Worm (Caenorhabditis elegans) whole organism, late embryonic: ENCODE measurements around the gene T02H6.3.

Experiments used
- C38D4.7 ChIP-seq: fragments of 200-800 bp; sonication (Bioruptor generic); optimal IDR thresholded peaks from 2 replicates; lab custom pipeline; 2018; ENCODE audit warnings: mild to moderate bottlenecking, missing genetic modification characterization, moderate library complexity, missing compliant biosample characterization
- T23F11.4 ChIP-seq: fragments of 200-800 bp; sonication (Bioruptor generic); optimal IDR thresholded peaks from 2 replicates; lab custom pipeline; 2018; ENCODE audit warnings: mild to moderate bottlenecking, missing genetic modification characterization, missing compliant biosample characterization
- Y22D7AL.16 ChIP-seq: sonication (generic microtip); optimal IDR thresholded peaks from 2 replicates; lab custom pipeline; 2016; ENCODE audit warnings: missing genetic modification characterization, missing compliant biosample characterization
- ama-1 ChIP-seq: fragments of 150-350 bp; optimal IDR thresholded peaks from 2 replicates; lab custom pipeline; 2014
- ceh-19 ChIP-seq: fragments of 200-800 bp; sonication (Bioruptor generic); optimal IDR thresholded peaks from 2 replicates; lab custom pipeline; 2018; ENCODE audit warnings: mild to moderate bottlenecking, missing genetic modification characterization, missing compliant biosample characterization
- ceh-24 ChIP-seq: sonication (generic microtip); optimal IDR thresholded peaks from 2 replicates; lab custom pipeline; 2016; ENCODE audit warnings: mild to moderate bottlenecking, missing genetic modification characterization, missing compliant biosample characterization
- ceh-30 ChIP-seq: fragments of 150-350 bp; optimal IDR thresholded peaks from 2 replicates; lab custom pipeline; 2014; ENCODE audit warnings: missing biosample characterization, missing genetic modification characterization
- ceh-34 ChIP-seq: sonication (generic microtip); optimal IDR thresholded peaks from 2 replicates; lab custom pipeline; 2016; ENCODE audit warnings: mild to moderate bottlenecking, missing genetic modification characterization, missing compliant biosample characterization
- ceh-45 ChIP-seq: fragments of 200-800 bp; sonication (Bioruptor generic); IDR thresholded peaks from 2 replicates; pipeline ENCODE4 v1.3.6; 2022; ENCODE audit warnings: missing genetic modification reagents, missing genetic modification characterization, missing compliant biosample characterization
- ceh-48 ChIP-seq: sonication (generic microtip); optimal IDR thresholded peaks from 2 replicates; lab custom pipeline; 2016; ENCODE audit warnings: missing genetic modification characterization, inconsistent platforms, missing compliant biosample characterization
- ceh-6 ChIP-seq: fragments of 200-800 bp; sonication (Bioruptor generic); optimal IDR thresholded peaks from 2 replicates; lab custom pipeline; 2018; ENCODE audit warnings: mild to moderate bottlenecking, missing genetic modification characterization, missing compliant biosample characterization
- ceh-9 ChIP-seq: sonication (generic microtip); optimal IDR thresholded peaks from 2 replicates; lab custom pipeline; 2016; ENCODE audit warnings: mild to moderate bottlenecking, missing genetic modification characterization, inconsistent platforms, missing compliant biosample characterization
- che-1 ChIP-seq: sonication (generic microtip); optimal IDR thresholded peaks from 2 replicates; lab custom pipeline; 2016; ENCODE audit warnings: mild to moderate bottlenecking, missing genetic modification characterization, missing compliant biosample characterization
- elt-4 ChIP-seq: sonication (generic microtip); optimal IDR thresholded peaks from 2 replicates; lab custom pipeline; 2016; ENCODE audit warnings: missing genetic modification characterization, missing compliant biosample characterization
- eyg-1 ChIP-seq: sonication (generic microtip); optimal IDR thresholded peaks from 2 replicates; lab custom pipeline; 2016; ENCODE audit warnings: missing genotype, missing genetic modification characterization, missing compliant biosample characterization
- fax-1 ChIP-seq: sonication (generic microtip); optimal IDR thresholded peaks from 2 replicates; lab custom pipeline; 2016; ENCODE audit warnings: missing genotype, missing genetic modification characterization, missing compliant biosample characterization
- fkh-6 ChIP-seq: sonication (generic microtip); optimal IDR thresholded peaks from 2 replicates; lab custom pipeline; 2016; ENCODE audit warnings: missing genetic modification characterization, missing compliant biosample characterization
- hlh-13 ChIP-seq: fragments of 200-800 bp; sonication (Bioruptor generic); optimal IDR thresholded peaks from 2 replicates; lab custom pipeline; 2018; ENCODE audit warnings: mild to moderate bottlenecking, missing genetic modification characterization, missing compliant biosample characterization
- hlh-15 ChIP-seq: sonication (generic microtip); optimal IDR thresholded peaks from 2 replicates; lab custom pipeline; 2016; ENCODE audit warnings: missing genetic modification characterization, missing compliant biosample characterization
- hlh-30 ChIP-seq: sonication (generic microtip); optimal IDR thresholded peaks from 2 replicates; lab custom pipeline; 2017; ENCODE audit warnings: antibody characterized with exemption, missing genetic modification characterization, missing compliant biosample characterization; ENCODE audit not compliant: insufficient read depth
- hlh-6 ChIP-seq: sonication (generic microtip); optimal IDR thresholded peaks from 2 replicates; lab custom pipeline; 2016; ENCODE audit warnings: missing genotype, missing genetic modification characterization, missing compliant biosample characterization
- lim-6 ChIP-seq: sonication (generic microtip); optimal IDR thresholded peaks from 2 replicates; lab custom pipeline; 2016; ENCODE audit warnings: missing genetic modification characterization, missing compliant biosample characterization
- madf-2 ChIP-seq: sonication (generic microtip); optimal IDR thresholded peaks from 2 replicates; lab custom pipeline; 2017; ENCODE audit warnings: missing genetic modification characterization, missing compliant biosample characterization
- nfya-1 ChIP-seq: sonication (generic microtip); optimal IDR thresholded peaks from 2 replicates; lab custom pipeline; 2017; ENCODE audit warnings: missing genetic modification characterization, mild to moderate bottlenecking, missing compliant biosample characterization, antibody characterized with exemption, moderate library complexity
- pat-9 ChIP-seq: fragments of 200-800 bp; sonication (Bioruptor generic); optimal IDR thresholded peaks from 2 replicates; lab custom pipeline; 2018; ENCODE audit warnings: mild to moderate bottlenecking, missing genetic modification characterization, moderate library complexity, missing compliant biosample characterization
- pros-1 ChIP-seq: fragments of 150-350 bp; optimal IDR thresholded peaks from 2 replicates; lab custom pipeline; 2014; ENCODE audit warnings: missing biosample characterization, missing genetic modification reagents, missing genetic modification characterization
- ref-2 ChIP-seq: sonication (generic microtip); optimal IDR thresholded peaks from 2 replicates; lab custom pipeline; 2016; ENCODE audit warnings: missing genetic modification characterization, missing compliant biosample characterization
- rnt-1 ChIP-seq: sonication (generic microtip); optimal IDR thresholded peaks from 2 replicates; lab custom pipeline; 2016; ENCODE audit warnings: missing genetic modification characterization, missing compliant biosample characterization
- sox-4 ChIP-seq: sonication (generic microtip); optimal IDR thresholded peaks from 2 replicates; lab custom pipeline; 2017; ENCODE audit warnings: mild to moderate bottlenecking, missing genetic modification characterization, inconsistent platforms, missing compliant biosample characterization
- tbx-2 ChIP-seq: sonication (generic microtip); optimal IDR thresholded peaks from 2 replicates; lab custom pipeline; 2016; ENCODE audit warnings: missing genetic modification characterization, missing compliant biosample characterization
- ttx-3 ChIP-seq: sonication (generic microtip); optimal IDR thresholded peaks from 2 replicates; lab custom pipeline; 2016; ENCODE audit warnings: missing genetic modification reagents, missing genetic modification characterization, missing compliant biosample characterization
- unc-3 ChIP-seq, 2 experiments: fragments of 200-800 bp in 1 of 2; sonication (Bioruptor generic) in 1 of 2; sonication (generic microtip) in 1 of 2; conservative IDR thresholded peaks in 1 of 2; optimal IDR thresholded peaks in 1 of 2; 2 replicates each; pipeline versions ENCODE4 v1.3.6 to Lab custom; 2016 to 2022; ENCODE audit warnings: missing compliant biosample characterization in 2 of 2, missing genetic modification characterization in 2 of 2, missing genetic modification reagents in 1 of 2
- unc-42 ChIP-seq: sonication (generic microtip); optimal IDR thresholded peaks from 2 replicates; lab custom pipeline; 2016; ENCODE audit warnings: missing genotype, missing genetic modification characterization, missing compliant biosample characterization
- unc-55 ChIP-seq: sonication (generic microtip); optimal IDR thresholded peaks from 2 replicates; lab custom pipeline; 2017; ENCODE audit warnings: missing biosample characterization, missing genetic modification reagents, missing genetic modification characterization
- zip-5 ChIP-seq: sonication (generic microtip); optimal IDR thresholded peaks from 2 replicates; lab custom pipeline; 2016; ENCODE audit warnings: missing genetic modification characterization, missing compliant biosample characterization
- ztf-16 ChIP-seq: sonication (generic microtip); optimal IDR thresholded peaks from 2 replicates; lab custom pipeline; 2017; ENCODE audit warnings: missing genetic modification characterization, missing compliant biosample characterization

The T02H6.3 gene

DNA sequence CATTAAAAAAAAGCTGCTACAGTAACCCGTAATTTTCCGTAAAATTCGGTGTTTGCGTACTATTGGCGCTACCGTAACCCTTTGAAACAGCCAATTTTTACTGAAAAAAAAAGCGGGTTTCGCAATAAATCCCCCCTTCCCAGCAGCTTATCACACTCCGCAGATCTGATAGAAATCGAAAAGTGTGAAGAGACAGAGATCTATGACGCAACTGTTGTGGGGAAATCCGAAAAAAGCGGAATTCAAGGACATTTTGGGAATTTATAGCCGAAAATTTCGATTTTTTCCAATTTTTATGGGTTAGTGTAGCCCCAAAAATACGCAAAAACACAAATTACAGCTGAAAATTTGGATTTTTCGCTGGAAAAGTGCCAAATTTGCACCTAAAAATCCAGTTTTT lies 30.3 kb downstream of the T02H6.3 start:
- TF ChIP-seq lim-6 (tag; lab: Kevin White, UChicago) (no peak), hlh-30 (tag; lab: Kevin White, UChicago) (no peak), ceh-34 (tag; lab: Kevin White, UChicago) (no peak), elt-4 (no peak), ztf-16 (tag; lab: Kevin White, UChicago) (no peak), hlh-13 (GFP tag; lab: Kevin White, UChicago) (no peak), eyg-1 (tag; lab: Kevin White, UChicago) (no peak), nfya-1 (tag; lab: Kevin White, UChicago) (no peak), hlh-15 (no peak), tbx-2 (tag; lab: Kevin White, UChicago) (no peak), fax-1 (tag; lab: Kevin White, UChicago) (no peak), madf-2 (tag; lab: Kevin White, UChicago) (no peak), sox-4 (no peak), unc-3 (GFP tag; conservative IDR thresholded peaks at IDR 0.05; lab: Robert Waterston, UW) (no peak), unc-3 (tag; optimal IDR thresholded peaks at IDR 0.05; lab: Kevin White, UChicago) (no peak), ttx-3 (tag; lab: Kevin White, UChicago) (no peak)

DNA sequence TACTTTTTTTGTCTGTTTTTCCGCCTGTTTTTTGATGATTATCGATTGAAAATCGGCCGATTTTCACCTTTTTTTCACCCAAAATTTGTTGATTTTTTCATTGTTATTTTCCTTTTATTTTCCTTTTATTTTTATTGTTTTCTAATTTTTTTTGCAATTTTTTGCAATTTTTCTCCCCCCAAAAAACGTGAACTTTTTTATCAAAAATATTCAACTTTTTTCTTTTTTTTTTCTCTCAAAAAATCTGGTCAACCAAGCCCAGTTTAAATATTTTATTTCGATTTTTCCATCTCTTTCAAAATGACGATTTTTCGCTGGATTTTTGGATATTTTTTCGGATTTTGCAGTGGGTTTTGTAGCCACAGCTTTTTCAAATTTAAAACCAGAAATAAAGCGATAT lies 31.8 kb downstream of the T02H6.3 start, which contains the start of gene rfip-2:
rfip-2 (plus strand) TSS at position 301 of the 400 bp plus-strand sequence.
- no peak for TF ChIP-seq ceh-9
- TF ChIP-seq ceh-45: no peak
- no peak for TF ChIP-seq unc-55 (GFP tag; lab: Kevin White, UChicago)
- TF ChIP-seq T23F11.4: no peak
- TF ChIP-seq ceh-48: no peak
- no peak for TF ChIP-seq ref-2 (tag; lab: Kevin White, UChicago)

DNA sequence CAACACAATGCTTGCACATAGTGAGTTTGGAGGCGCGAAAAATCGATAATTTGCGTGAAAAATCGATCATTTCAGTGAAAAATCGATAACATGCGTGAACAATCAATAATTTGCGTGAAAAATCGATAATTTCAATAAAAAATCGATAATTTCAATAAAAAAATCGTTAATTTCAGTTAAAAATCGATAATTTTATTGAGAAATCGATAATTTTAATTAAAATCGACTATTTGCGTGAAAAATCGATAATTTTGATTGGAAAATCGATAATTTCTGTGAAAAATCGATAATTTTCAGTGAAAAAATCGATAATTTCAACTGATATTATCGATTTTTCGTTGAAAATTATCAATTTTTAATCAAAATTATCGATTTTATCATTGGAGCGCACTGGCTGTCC lies 32.4 kb downstream of the T02H6.3 start:
- TF ChIP-seq ceh-48 (peak; percentile 74), fax-1 (tag; lab: Kevin White, UChicago) (no peak), ceh-30 (tag; lab: Kevin White, UChicago) (no peak), ceh-34 (tag; lab: Kevin White, UChicago) (no peak), che-1 (tag; lab: Kevin White, UChicago) (no peak)

DNA sequence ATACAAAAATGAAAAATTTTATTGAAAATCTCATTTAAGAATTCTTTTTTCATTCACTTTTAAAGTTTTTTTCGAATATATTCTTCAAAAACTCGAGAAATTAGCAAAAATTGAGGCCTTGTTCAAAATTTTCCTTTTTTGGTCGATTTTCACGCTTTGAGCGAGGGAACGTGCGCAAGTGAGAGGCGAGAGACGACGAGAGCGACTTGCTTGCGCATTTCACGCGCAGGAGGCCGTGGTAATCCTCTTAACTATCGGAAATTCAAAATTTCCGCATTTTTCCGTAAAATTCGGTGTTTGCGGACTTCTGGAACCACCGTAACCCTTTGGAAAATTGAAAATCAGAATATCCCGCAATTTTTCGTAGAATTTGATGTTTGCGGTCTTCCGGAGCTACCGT lies 38.3 kb downstream of the T02H6.3 start:
- no peak for TF ChIP-seq zip-5 (tag; lab: Kevin White, UChicago)
- TF ChIP-seq C38D4.7 (GFP tag; lab: Kevin White, UChicago): no peak
- TF ChIP-seq ceh-6 (GFP tag; lab: Kevin White, UChicago): no peak
- TF ChIP-seq hlh-6 (tag; lab: Kevin White, UChicago): no peak
- no peak for TF ChIP-seq tbx-2 (tag; lab: Kevin White, UChicago)
- TF ChIP-seq Y22D7AL.16: no peak
- no peak for TF ChIP-seq ceh-24 (tag; lab: Kevin White, UChicago)
- TF ChIP-seq unc-42 (tag; lab: Kevin White, UChicago): no peak
- no peak for TF ChIP-seq che-1 (tag; lab: Kevin White, UChicago)
- TF ChIP-seq ceh-19: no peak
- TF ChIP-seq pat-9 (tag; lab: Kevin White, UChicago): no peak
- no peak for TF ChIP-seq pros-1 (tag; lab: Kevin White, UChicago)
- TF ChIP-seq rnt-1 (tag; lab: Kevin White, UChicago): no peak
- TF ChIP-seq ama-1: no peak
- TF ChIP-seq fkh-6 (tag; lab: Kevin White, UChicago): no peak
- no peak for TF ChIP-seq elt-4
- TF ChIP-seq ref-2 (tag; lab: Kevin White, UChicago): no peak
- TF ChIP-seq fax-1 (tag; lab: Kevin White, UChicago): no peak
